Worm (Caenorhabditis elegans): ENCODE data around the gene scvp-1.

The scvp-1 gene

DNA sequence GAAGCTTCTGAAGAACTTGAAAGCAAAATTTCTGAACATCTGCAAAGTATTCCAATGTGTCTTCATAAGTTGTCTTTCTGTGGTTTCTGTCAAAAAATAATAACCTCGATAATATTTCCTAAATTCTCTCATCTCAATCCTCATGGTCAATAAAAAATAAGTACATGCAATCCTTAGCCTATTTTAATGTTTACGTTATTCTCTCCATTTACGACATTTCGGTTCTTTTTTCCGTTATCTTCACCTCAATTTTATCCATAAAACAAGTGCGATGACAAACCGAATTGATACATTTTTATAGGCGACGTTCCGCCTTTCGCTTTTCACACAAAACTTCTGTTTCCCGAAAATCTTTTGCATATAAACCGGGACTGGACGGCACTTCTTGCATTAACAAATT, 18.4 kb upstream of the scvp-1 start, which contains the start of gene col-153:
TSS of gene col-153 (plus strand) at position 301 of the 400 bp plus-strand sequence.
- TF ChIP-seq dox-1 (GFP tag; IDR thresholded peaks at IDR 0.05) (no peak), ztf-22 (GFP tag; optimal IDR thresholded peaks at IDR 0.05) (no peak), sea-2 (GFP tag; IDR thresholded peaks at IDR 0.05) (no peak), K12H6.12 (tag; optimal IDR thresholded peaks at IDR 0.05) (no peak), F10E7.11 (tag; optimal IDR thresholded peaks at IDR 0.05) (no peak), let-607 (tag; optimal IDR thresholded peaks at IDR 0.05) (no peak), Y53G8AR.9 (GFP tag; conservative IDR thresholded peaks at IDR 0.05) (no peak), ama-1 (optimal IDR thresholded peaks at IDR 0.05) (no peak), ama-1 (GFP tag; optimal IDR thresholded peaks at IDR 0.05) (no peak), madf-3 (GFP tag; IDR thresholded peaks at IDR 0.05) (no peak), K11D2.4 (GFP tag; IDR thresholded peaks at IDR 0.05) (no peak)

DNA sequence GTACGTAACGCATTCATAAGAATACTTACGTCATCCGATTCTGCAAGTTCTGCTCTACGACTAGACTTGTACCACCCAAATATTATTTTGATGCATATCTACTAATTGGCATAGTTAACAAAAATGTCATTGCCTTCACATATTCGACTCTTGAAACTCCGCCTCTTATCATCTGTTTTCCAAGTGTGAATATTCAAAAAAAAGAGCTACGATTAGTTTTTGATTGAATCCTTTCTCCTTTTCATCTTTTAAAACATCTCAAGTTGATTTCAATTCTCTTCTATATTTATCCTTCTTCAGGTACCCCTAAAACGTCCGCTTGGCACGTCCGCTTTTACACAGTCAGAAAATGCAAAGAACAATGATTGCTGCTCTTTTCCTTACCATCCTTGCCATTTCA, 16.8 kb upstream of the scvp-1 start, which contains the start of gene F17C11.2:
TSS of gene F17C11.2 (plus strand) at position 301 of the 400 bp plus-strand sequence.
- TF ChIP-seq atf-7 (tag; optimal IDR thresholded peaks at IDR 0.05) (no peak), ztf-28 (GFP tag; IDR thresholded peaks at IDR 0.05) (no peak), ceh-40 (GFP tag; IDR thresholded peaks at IDR 0.05) (no peak), attf-3 (GFP tag; conservative IDR thresholded peaks at IDR 0.05) (no peak), ceh-91 (GFP tag; IDR thresholded peaks at IDR 0.05) (no peak), egrh-3 (GFP tag; IDR thresholded peaks at IDR 0.05) (no peak), F10E7.11 (tag; optimal IDR thresholded peaks at IDR 0.05) (no peak)

DNA sequence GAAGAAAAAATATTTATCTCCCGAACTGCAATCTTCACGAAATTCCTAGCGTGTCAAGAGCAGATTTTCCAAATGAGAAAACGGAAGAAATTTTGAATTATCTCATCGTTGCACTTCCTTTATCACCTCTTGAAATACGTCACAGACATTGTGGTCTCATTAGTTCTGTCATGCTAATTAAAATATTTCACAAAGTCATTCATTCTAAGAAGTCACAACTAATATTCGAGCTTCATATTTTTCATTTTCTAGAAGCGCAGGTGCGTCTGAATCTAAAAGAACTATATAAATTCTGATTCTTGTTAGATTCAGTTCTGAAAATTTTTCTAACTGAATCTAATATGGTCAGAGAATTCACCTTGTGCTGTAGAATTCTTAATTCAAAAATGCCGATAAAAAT, 16.1 kb upstream of the scvp-1 start:
- TF ChIP-seq F10E7.11 (tag; optimal IDR thresholded peaks at IDR 0.05) (no peak), K11D2.4 (GFP tag; IDR thresholded peaks at IDR 0.05) (no peak), bed-2 (GFP tag; IDR thresholded peaks at IDR 0.05) (no peak), F39B2.1 (GFP tag; IDR thresholded peaks at IDR 0.05) (no peak), dpl-1 (GFP tag; optimal IDR thresholded peaks at IDR 0.05) (no peak), ceh-79 (tag; optimal IDR thresholded peaks at IDR 0.05) (no peak), hmg-1.2 (GFP tag; IDR thresholded peaks at IDR 0.05) (no peak), B0019.2 (GFP tag; conservative IDR thresholded peaks at IDR 0.05) (no peak), nhr-90 (tag; optimal IDR thresholded peaks at IDR 0.05) (no peak), lsy-27 (tag; optimal IDR thresholded peaks at IDR 0.05; ENCODE audit: borderline replicate concordance, insufficient read depth) (no peak), sea-2 (GFP tag; IDR thresholded peaks at IDR 0.05) (no peak), Y53G8AR.9 (GFP tag; conservative IDR thresholded peaks at IDR 0.05) (no peak), nhr-27 (tag; optimal IDR thresholded peaks at IDR 0.05) (no peak), snpc-3.4 (tag; optimal IDR thresholded peaks at IDR 0.05) (no peak), bed-1 (GFP tag; IDR thresholded peaks at IDR 0.05) (no peak), mcd-1 (GFP tag; IDR thresholded peaks at IDR 0.05) (no peak), sptf-2 (GFP tag; optimal IDR thresholded peaks at IDR 0.05) (no peak), aptf-2 (GFP tag; conservative IDR thresholded peaks at IDR 0.05) (no peak), akir-1 (GFP tag; optimal IDR thresholded peaks at IDR 0.05) (no peak), pbrm-1 (GFP tag; IDR thresholded peaks at IDR 0.05) (no peak)

DNA sequence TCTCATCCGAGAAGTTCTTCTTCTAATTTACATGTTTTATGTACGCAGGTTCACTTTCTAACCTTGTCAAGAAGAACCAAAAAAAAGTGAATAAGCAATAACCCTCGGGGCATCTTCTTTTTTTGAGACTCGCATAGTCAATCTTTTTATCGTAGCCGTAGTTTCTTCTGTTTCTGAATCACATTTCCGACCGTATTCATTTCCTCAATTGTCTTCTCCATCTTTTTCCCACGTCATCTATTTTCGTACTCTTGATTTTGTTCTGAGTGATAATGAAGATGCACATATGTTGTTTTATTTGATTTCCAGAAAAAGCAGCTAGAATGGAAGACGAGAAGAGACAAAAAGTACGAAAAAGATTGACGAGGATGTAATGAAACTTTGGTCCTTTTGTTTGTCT, 13.8 kb upstream of the scvp-1 start:
- no peak for TF ChIP-seq F39B2.1 (GFP tag; IDR thresholded peaks at IDR 0.05)
- TF ChIP-seq dox-1 (GFP tag; IDR thresholded peaks at IDR 0.05), result no peak
- TF ChIP-seq hmg-1.2 (GFP tag; IDR thresholded peaks at IDR 0.05), result no peak
- no peak for TF ChIP-seq K12H6.12 (tag; optimal IDR thresholded peaks at IDR 0.05)
- no peak for TF ChIP-seq Y67H2A.10 (GFP tag; conservative IDR thresholded peaks at IDR 0.05)
- no peak for TF ChIP-seq lsy-27 (tag; optimal IDR thresholded peaks at IDR 0.05; ENCODE audit: borderline replicate concordance, insufficient read depth)
- TF ChIP-seq akir-1 (GFP tag; optimal IDR thresholded peaks at IDR 0.05), result no peak
- TF ChIP-seq ceh-79 (tag; optimal IDR thresholded peaks at IDR 0.05), result no peak
- no peak for TF ChIP-seq nfya-2 (GFP tag; IDR thresholded peaks at IDR 0.05)
- no peak for TF ChIP-seq attf-5 (GFP tag; optimal IDR thresholded peaks at IDR 0.05)
- TF ChIP-seq Y79H2A.3 (GFP tag; conservative IDR thresholded peaks at IDR 0.05), result no peak
- no peak for TF ChIP-seq lin-54 (GFP tag; optimal IDR thresholded peaks at IDR 0.05)
- TF ChIP-seq nhr-179 (tag; optimal IDR thresholded peaks at IDR 0.05), result no peak
- TF ChIP-seq F33H1.4 (GFP tag; IDR thresholded peaks at IDR 0.05), result no peak
- TF ChIP-seq ceh-58 (GFP tag; IDR thresholded peaks at IDR 0.05), result no peak
- no peak for TF ChIP-seq cebp-2 (GFP tag; IDR thresholded peaks at IDR 0.05)
- no peak for TF ChIP-seq K11D2.4 (GFP tag; IDR thresholded peaks at IDR 0.05)
- TF ChIP-seq pha-4 (tag; optimal IDR thresholded peaks at IDR 0.05), result no peak

Measured in whole organism, young adult.